Worm (Caenorhabditis elegans) whole organism, mixed stage, embryonic: ENCODE measurements around the gene rap-3.

Experiments
- ham-2 ChIP-seq: fragments of 200-800 bp; sonication (Bioruptor generic); optimal IDR thresholded peaks from 2 replicates; lab custom pipeline; 2018; ENCODE audit warnings: mild to moderate bottlenecking, missing genetic modification characterization, missing compliant biosample characterization
- mab-5 ChIP-seq: fragments of 150-350 bp; optimal IDR thresholded peaks from 2 replicates; lab custom pipeline; 2014; ENCODE audit warnings: missing biosample characterization, missing genetic modification characterization
- mls-2 ChIP-seq: sonication (generic microtip); optimal IDR thresholded peaks from 2 replicates; lab custom pipeline; 2016; ENCODE audit warnings: mild to moderate bottlenecking, missing genetic modification characterization, moderate library complexity, missing compliant biosample characterization
- nhr-28 ChIP-seq: fragments of 150-350 bp; optimal IDR thresholded peaks from 2 replicates; lab custom pipeline; 2014; ENCODE audit warnings: missing biosample characterization, missing genetic modification characterization
- nhr-76 ChIP-seq: sonication (generic microtip); optimal IDR thresholded peaks from 2 replicates; lab custom pipeline; 2017; ENCODE audit warnings: missing biosample characterization, missing genetic modification characterization
- pha-4 ChIP-seq: fragments of 150-350 bp; optimal IDR thresholded peaks from 2 replicates; lab custom pipeline; 2018; ENCODE audit warnings: missing biosample characterization, missing genetic modification reagents, missing genetic modification characterization
- sem-2 ChIP-seq: fragments of 200-800 bp; sonication (Bioruptor generic); optimal IDR thresholded peaks from 2 replicates; lab custom pipeline; 2018; ENCODE audit warnings: mild to moderate bottlenecking, missing genetic modification characterization, missing compliant biosample characterization
- sptf-1 ChIP-seq: sonication (generic microtip); optimal IDR thresholded peaks from 2 replicates; lab custom pipeline; 2017; ENCODE audit warnings: mild to moderate bottlenecking, missing genetic modification characterization, moderate library complexity, missing compliant biosample characterization
- unc-62 ChIP-seq: fragments of 150-350 bp; optimal IDR thresholded peaks from 2 replicates; lab custom pipeline; 2014; ENCODE audit warnings: missing biosample characterization, missing genetic modification reagents, missing genetic modification characterization
- ztf-11 ChIP-seq: fragments of 150-350 bp; optimal IDR thresholded peaks from 2 replicates; lab custom pipeline; 2014; ENCODE audit warnings: missing biosample characterization, missing genetic modification characterization

Gene rap-3

DNA sequence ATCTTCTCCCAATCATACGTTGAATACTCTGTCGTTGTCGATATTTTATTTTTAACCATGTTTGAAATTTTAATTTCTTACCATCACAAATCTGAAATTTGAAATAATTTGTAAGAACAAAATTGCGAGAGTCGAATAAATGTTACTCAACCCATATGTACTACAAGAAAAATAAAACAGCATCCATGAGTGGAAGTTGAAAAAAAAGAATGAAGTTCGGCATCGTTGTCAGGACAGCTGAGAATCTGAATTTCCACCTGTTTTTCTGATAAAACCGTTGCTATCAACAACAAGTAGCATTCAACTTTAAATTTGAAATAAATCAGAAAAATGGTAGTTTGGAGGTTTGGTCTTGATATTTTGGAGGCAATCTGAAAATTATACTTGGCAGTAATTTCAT, 46.8 kb downstream of the rap-3 start, which contains the start of gene C29F4.3:
Gene C29F4.3, minus strand, starts transcription at position 101 of the 400 bp plus-strand sequence.
- no peak for TF ChIP-seq mab-5 (tag; lab: Kevin White, UChicago)
- no peak for TF ChIP-seq sem-2 (GFP tag; lab: Kevin White, UChicago)
- no peak for TF ChIP-seq mls-2 (tag; lab: Kevin White, UChicago)
- no peak for TF ChIP-seq pha-4 (tag; lab: Kevin White, UChicago)
- TF ChIP-seq sptf-1 (tag; lab: Kevin White, UChicago) = no peak
- TF ChIP-seq ham-2 (GFP tag; lab: Kevin White, UChicago) = no peak
- no peak for TF ChIP-seq nhr-76 (tag; lab: Kevin White, UChicago)
- no peak for TF ChIP-seq nhr-28 (tag; lab: Kevin White, UChicago)

- TF ChIP-seq unc-62 = no peak
Observed at ce11 chrIV:11225206-11225605, 48.1 kb downstream of the rap-3 start, which contains the start of gene col-125. TSS of gene col-125 (plus strand) at chrIV:11225506.

DNA sequence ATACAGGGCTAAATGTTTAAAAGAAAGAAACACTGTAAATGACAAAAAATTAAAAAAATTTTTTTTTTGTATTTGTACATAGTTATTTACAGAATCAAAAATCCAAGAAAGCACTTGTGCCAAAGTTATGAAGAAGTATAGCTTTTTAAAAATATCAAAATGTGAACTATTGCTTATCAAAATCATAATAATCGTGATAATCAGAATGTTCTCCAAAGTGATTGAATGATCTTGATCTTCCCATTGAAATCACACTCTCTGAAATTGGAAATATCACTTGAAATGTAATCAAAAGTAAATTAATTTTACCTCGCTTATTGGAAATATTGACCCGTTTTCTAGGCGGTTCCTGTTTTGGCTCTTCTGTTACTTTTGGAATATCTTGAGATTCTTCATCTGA, 49.5 kb downstream of the rap-3 start:
- TF ChIP-seq ham-2 (GFP tag; lab: Kevin White, UChicago) = no peak
- no peak for TF ChIP-seq ztf-11 (tag; lab: Kevin White, UChicago)
- no peak for TF ChIP-seq nhr-76 (tag; lab: Kevin White, UChicago)
- TF ChIP-seq mls-2 (tag; lab: Kevin White, UChicago) = no peak
